Fruit fly (Drosophila melanogaster): ENCODE measurements around the gene hng3.

Gene hng3

dm6 chr3L:766884-767283 is 11.6 kb upstream of the hng3 start:
- no peak for TF ChIP-seq ss (GFP tag; optimal IDR thresholded peaks at IDR 0.05)
- no peak for TF ChIP-seq Blimp-1 (GFP tag; optimal IDR thresholded peaks at IDR 0.05)
- TF ChIP-seq CG16779 (tag; optimal IDR thresholded peaks at IDR 0.05): peak; percentile 33
- no peak for TF ChIP-seq fd85E (GFP tag; optimal IDR thresholded peaks at IDR 0.05)
- no peak for TF ChIP-seq CG6792 (GFP tag; optimal IDR thresholded peaks at IDR 0.05)
- TF ChIP-seq CG6854 (GFP tag; optimal IDR thresholded peaks at IDR 0.05): no peak
- TF ChIP-seq Ets21C (GFP tag; optimal IDR thresholded peaks at IDR 0.05): no peak
- no peak for TF ChIP-seq CG11902 (GFP tag; optimal IDR thresholded peaks at IDR 0.05)
- peak; percentile 63 for TF ChIP-seq Hr4 (GFP tag; optimal IDR thresholded peaks at IDR 0.05)
- peak; percentile 24 for TF ChIP-seq Eip75B (GFP tag; optimal IDR thresholded peaks at IDR 0.05)
- peak; percentile 34 for TF ChIP-seq CG3919 (GFP tag; optimal IDR thresholded peaks at IDR 0.05)
- no peak for TF ChIP-seq Smox (GFP tag; optimal IDR thresholded peaks at IDR 0.05)
- no peak for TF ChIP-seq topi (GFP tag; optimal IDR thresholded peaks at IDR 0.05)
- no peak for TF ChIP-seq dac (GFP tag; optimal IDR thresholded peaks at IDR 0.05)
- no peak for TF ChIP-seq cyc (GFP tag; optimal IDR thresholded peaks at IDR 0.05)
- no peak for TF ChIP-seq Sox15 (GFP tag; optimal IDR thresholded peaks at IDR 0.05)
- TF ChIP-seq CG8632 (GFP tag; optimal IDR thresholded peaks at IDR 0.05): peak; percentile 41
- TF ChIP-seq fkh (GFP tag; optimal IDR thresholded peaks at IDR 0.05): no peak
- TF ChIP-seq CG32006 (GFP tag; optimal IDR thresholded peaks at IDR 0.05): peak; percentile 67
- no peak for TF ChIP-seq Met (GFP tag; optimal IDR thresholded peaks at IDR 0.05)
- TF ChIP-seq Eip78C (GFP tag): peak; percentile 89
- TF ChIP-seq Hr38 (GFP tag; optimal IDR thresholded peaks at IDR 0.05): no peak
- TF ChIP-seq Ets96B (tag; optimal IDR thresholded peaks at IDR 0.05): peak; percentile 52
- TF ChIP-seq net (GFP tag; optimal IDR thresholded peaks at IDR 0.05): peak; percentile 1
- TF ChIP-seq esn (GFP tag; optimal IDR thresholded peaks at IDR 0.05): no peak
- TF ChIP-seq CG10669 (GFP tag; optimal IDR thresholded peaks at IDR 0.05): peak; percentile 48
- TF ChIP-seq salr (GFP tag; optimal IDR thresholded peaks at IDR 0.05): peak in 1 of 2 experiments; percentile 31
- peak; percentile 59; the same call in 1 of the 3 replicates for TF ChIP-seq eg (GFP tag; IDR thresholded peaks at IDR 0.05)
- TF ChIP-seq CG10631 (GFP tag; optimal IDR thresholded peaks at IDR 0.05): peak; percentile 10
- TF ChIP-seq CG31627 (GFP tag; optimal IDR thresholded peaks at IDR 0.05): no peak
- peak; percentile 27 for TF ChIP-seq CG1621 (tag; optimal IDR thresholded peaks at IDR 0.05)
- TF ChIP-seq pdm3 (GFP tag; optimal IDR thresholded peaks at IDR 0.05): peak; percentile 69
- TF ChIP-seq CG8119 (GFP tag; IDR thresholded peaks at IDR 0.05): 0 out of 3 replicates have a peak, but pooled peaks have one; percentile 16
- TF ChIP-seq CG15336 (GFP tag; IDR thresholded peaks at IDR 0.05): peak; percentile 69
- TF ChIP-seq CG4318 (GFP tag; optimal IDR thresholded peaks at IDR 0.05): peak; percentile 11
- no peak for TF ChIP-seq CG34406 (GFP tag; optimal IDR thresholded peaks at IDR 0.05)
- peak; percentile 10 for TF ChIP-seq CG7368 (GFP tag; optimal IDR thresholded peaks at IDR 0.05)
- no peak for TF ChIP-seq Sox102F (GFP tag; optimal IDR thresholded peaks at IDR 0.05)
- TF ChIP-seq CG6276 (GFP tag; optimal IDR thresholded peaks at IDR 0.05): peak; percentile 61
- TF ChIP-seq svp (GFP tag): no peak
- no peak for TF ChIP-seq CG11294 (GFP tag; IDR thresholded peaks at IDR 0.05)
- no peak for TF ChIP-seq achi (GFP tag; optimal IDR thresholded peaks at IDR 0.05)
- no peak for TF ChIP-seq CG6163 (GFP tag; IDR thresholded peaks at IDR 0.05)
- TF ChIP-seq CG3032 (tag; optimal IDR thresholded peaks at IDR 0.05): peak; percentile 34
- TF ChIP-seq Gug (GFP tag; IDR thresholded peaks at IDR 0.05): peak; percentile 47
- peak; percentile 7 for TF ChIP-seq acj6 (GFP tag; optimal IDR thresholded peaks at IDR 0.05)
- peak; percentile 39 for TF ChIP-seq fd59A (GFP tag; optimal IDR thresholded peaks at IDR 0.05)
- TF ChIP-seq Eip93F (GFP tag; optimal IDR thresholded peaks at IDR 0.05): no peak
- no peak for TF ChIP-seq CG9139 (GFP tag; optimal IDR thresholded peaks at IDR 0.05)
- no peak for TF ChIP-seq vri (GFP tag; optimal IDR thresholded peaks at IDR 0.05)
- no peak for TF ChIP-seq CG6808 (GFP tag; optimal IDR thresholded peaks at IDR 0.05)
- TF ChIP-seq Hr39 (GFP tag; optimal IDR thresholded peaks at IDR 0.05): no peak
- TF ChIP-seq dsx (GFP tag; optimal IDR thresholded peaks at IDR 0.05; ENCODE audit: poor library complexity, severe bottlenecking): no peak

Measured in whole organism, prepupa.